Worm (Caenorhabditis elegans) whole organism, early embryonic: ENCODE data around the gene mlt-3.

ENCODE experiments used
- F13C5.2 ChIP-seq: sonication (generic microtip); optimal IDR thresholded peaks from 2 replicates; lab custom pipeline; 2017; ENCODE audit warnings: mild to moderate bottlenecking, missing genetic modification characterization, inconsistent platforms, missing compliant biosample characterization
- ama-1 ChIP-seq: fragments of 150-350 bp; optimal IDR thresholded peaks from 2 replicates; lab custom pipeline; 2014
- ets-7 ChIP-seq: sonication (generic microtip); optimal IDR thresholded peaks from 2 replicates; lab custom pipeline; 2016; ENCODE audit warnings: missing genotype, missing genetic modification characterization, missing compliant biosample characterization
- flt-1 ChIP-seq: fragments of 200-800 bp; sonication (Bioruptor generic); IDR thresholded peaks from 2 replicates; pipeline ENCODE4 v1.3.6; 2022; ENCODE audit warnings: missing genetic modification characterization, missing compliant biosample characterization
- hnd-1 ChIP-seq: sonication (generic microtip); optimal IDR thresholded peaks from 2 replicates; lab custom pipeline; 2016; ENCODE audit warnings: missing genetic modification characterization, missing compliant biosample characterization
- scrt-1 ChIP-seq: fragments of 200-800 bp; sonication (Bioruptor generic); IDR thresholded peaks from 2 replicates; pipeline ENCODE4 v1.3.6; 2022; ENCODE audit warnings: missing genetic modification characterization, missing compliant biosample characterization
- sea-1 ChIP-seq: fragments of 200-800 bp; sonication (Bioruptor generic); conservative IDR thresholded peaks from 2 replicates; pipeline ENCODE4 v1.3.6; 2022; ENCODE audit warnings: missing genetic modification characterization, missing compliant biosample characterization
- tra-4 ChIP-seq: sonication (generic microtip); optimal IDR thresholded peaks from 2 replicates; lab custom pipeline; 2017; ENCODE audit warnings: missing genetic modification characterization, missing compliant biosample characterization

DNA sequence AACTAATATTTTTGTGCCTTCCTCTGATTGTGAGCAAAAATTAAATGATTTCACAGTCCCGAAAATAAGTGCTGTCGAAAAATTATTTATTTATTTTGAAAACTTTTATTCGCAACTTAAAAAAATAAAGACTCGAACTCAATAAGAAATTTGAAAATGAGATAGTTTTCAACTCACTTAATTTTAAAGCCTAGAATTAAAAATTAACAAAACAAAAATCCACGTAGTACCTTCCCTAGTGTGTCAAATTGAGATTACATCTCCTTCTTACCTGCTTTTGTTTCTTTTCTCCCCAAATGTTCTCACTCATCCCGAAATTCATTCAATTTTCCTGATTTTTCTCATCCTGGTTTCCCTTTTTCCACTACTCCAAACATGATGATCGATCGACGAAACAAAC, 7.6 kb downstream of the mlt-3 start, which contains the start of gene F35G2.5:
- TF ChIP-seq scrt-1 (no peak), flt-1 (GFP tag; lab: Robert Waterston, UW) (no peak), ama-1 (no peak), tra-4 (tag; lab: Kevin White, UChicago) (no peak), hnd-1 (tag; lab: Kevin White, UChicago) (no peak), F13C5.2 (no peak), ets-7 (no peak), sea-1 (no peak)
